Fruit fly (Drosophila melanogaster) S2 (cell line): ENCODE results near the gene crb.
A peak's percentile ranks its signal among the peaks of the same experiment; 100 is the strongest.

ENCODE experiments used
- CG8478 ChIP-seq: fragments of >200 bp; optimal IDR thresholded peaks from 2 replicates; lab custom pipeline; 2018
- CTCF ChIP-seq, 2 experiments: fragments of >200 bp; optimal IDR thresholded peaks; 2 replicates each; lab custom pipeline; 2018

The crb gene

dm6 chr3R:24294784-24295555 lies at the start of gene crb:
Gene crb (plus strand): TSS chr3R:24295078.
- TF ChIP-seq CTCF (optimal IDR thresholded peaks at IDR 0.05; lab: Kevin White, UChicago) = no peak
- TF ChIP-seq CG8478 = no peak

dm6 chr3R:24252494-24252893 lies 42.4 kb upstream of the crb start, which contains the start of gene beta-PheRS:
Gene beta-PheRS (minus strand): TSS chr3R:24252679.
- no peak for TF ChIP-seq CG8478
- TF ChIP-seq CTCF (optimal IDR thresholded peaks at IDR 0.05; lab: Kevin White, UChicago) = peak; percentile 37 to 45

- TF ChIP-seq CG8478 (no peak), CTCF (optimal IDR thresholded peaks at IDR 0.05; lab: Kevin White, UChicago) (no peak)
These were observed 36.5 kb upstream of the crb start for dm6 chr3R:24258333-24258732.

dm6 chr3R:24259278-24260040 lies 35.4 kb upstream of the crb start:
- TF ChIP-seq CTCF (optimal IDR thresholded peaks at IDR 0.05; lab: Kevin White, UChicago) (no peak), CG8478 (no peak)

dm6 chr3R:24260041-24260379 lies 34.9 kb upstream of the crb start:
- TF ChIP-seq CG8478 = no peak
- no peak for TF ChIP-seq CTCF (optimal IDR thresholded peaks at IDR 0.05; lab: Kevin White, UChicago)

- no peak for TF ChIP-seq CTCF (optimal IDR thresholded peaks at IDR 0.05; lab: Kevin White, UChicago)
- TF ChIP-seq CG8478 = no peak
These were observed 34.5 kb upstream of the crb start for dm6 chr3R:24260411-24260810.

dm6 chr3R:24261380-24262021 lies 33.4 kb upstream of the crb start:
- TF ChIP-seq CG8478 (no peak), CTCF (optimal IDR thresholded peaks at IDR 0.05; lab: Kevin White, UChicago) (no peak)

dm6 chr3R:24262923-24263322 lies 32.0 kb upstream of the crb start:
- no peak for TF ChIP-seq CTCF (optimal IDR thresholded peaks at IDR 0.05; lab: Kevin White, UChicago)

- TF ChIP-seq CG8478 (no peak), CTCF (optimal IDR thresholded peaks at IDR 0.05; lab: Kevin White, UChicago) (no peak)
These were observed 31.1 kb upstream of the crb start for dm6 chr3R:24263588-24264413.

dm6 chr3R:24264414-24265363 lies 30.2 kb upstream of the crb start:
- no peak for TF ChIP-seq CTCF (optimal IDR thresholded peaks at IDR 0.05; lab: Kevin White, UChicago)
- no peak for TF ChIP-seq CG8478

- no peak for TF ChIP-seq CTCF (optimal IDR thresholded peaks at IDR 0.05; lab: Kevin White, UChicago)
- TF ChIP-seq CG8478 = no peak
These were observed 27.9 kb upstream of the crb start for dm6 chr3R:24266786-24267579.

dm6 chr3R:24267580-24268202 lies 27.2 kb upstream of the crb start:
- TF ChIP-seq CG8478 (no peak), CTCF (optimal IDR thresholded peaks at IDR 0.05; lab: Kevin White, UChicago) (no peak)

- TF ChIP-seq CTCF (optimal IDR thresholded peaks at IDR 0.05; lab: Kevin White, UChicago) (no peak), CG8478 (no peak)
These were observed 26.6 kb upstream of the crb start for dm6 chr3R:24268293-24268692.
